Worm (Caenorhabditis elegans): ENCODE data around the gene sru-44.

Gene sru-44

ce11 chrV:16480919-16481630 is 13.3 kb upstream of the sru-44 start, which contains the start of the genes F57E7.4 and spig-6:
Gene F57E7.4 (minus strand): TSS chrV:16481019.
Gene spig-6 (plus strand): TSS chrV:16481580.
- TF ChIP-seq F57C9.4 (tag; optimal IDR thresholded peaks at IDR 0.05) (no peak), hmg-1.2 (GFP tag; IDR thresholded peaks at IDR 0.05) (no peak)

ce11 chrV:16479275-16479674 is 11.5 kb upstream of the sru-44 start, which contains the start of gene T08G3.11:
Gene T08G3.11 (minus strand): TSS chrV:16479375.
- no peak for TF ChIP-seq gei-17 (GFP tag; optimal IDR thresholded peaks at IDR 0.05)

ce11 chrV:16474686-16475085 is 6.9 kb upstream of the sru-44 start:
- TF ChIP-seq tbp1 (GFP tag; optimal IDR thresholded peaks at IDR 0.05), result peak; percentile 82
- 0 out of 2 replicates have a peak, but pooled peaks have one; percentile 24 for TF ChIP-seq pbrm-1 (GFP tag; IDR thresholded peaks at IDR 0.05)
- TF ChIP-seq nfyb-1 (GFP tag; IDR thresholded peaks at IDR 0.05), result 0 out of 2 replicates have a peak, but pooled peaks have one; percentile 23
- 0 out of 2 replicates have a peak, but pooled peaks have one; percentile 49 for TF ChIP-seq Y56A3A.18 (GFP tag; IDR thresholded peaks at IDR 0.05)
- TF ChIP-seq B0261.1 (tag; optimal IDR thresholded peaks at IDR 0.05), result peak; percentile 62
- TF ChIP-seq lin-26 (GFP tag; IDR thresholded peaks at IDR 0.05), result 0 out of 2 replicates have a peak, but pooled peaks have one; percentile 14
- TF ChIP-seq rpc-1 (optimal IDR thresholded peaks at IDR 0.05), result peak; percentile 4
- peak; percentile 55 for TF ChIP-seq rpc-1 (tag; optimal IDR thresholded peaks at IDR 0.05)

ce11 chrV:16471995-16472563 is 4.3 kb upstream of the sru-44 start, which contains the start of gene srw-35:
Gene srw-35 (plus strand): TSS chrV:16472513.
- TF ChIP-seq snpc-4 (GFP tag; optimal IDR thresholded peaks at IDR 0.05), result peak; percentile 26
- TF ChIP-seq snpc-4 (tag; optimal IDR thresholded peaks at IDR 0.05), result peak in 3 of 4 experiments; percentile 23 to 94 (median 82)
- TF ChIP-seq snpc-1.1 (tag; optimal IDR thresholded peaks at IDR 0.05; ENCODE audit: insufficient read depth), result peak; percentile 76
- no peak for TF ChIP-seq F49E8.2 (tag; optimal IDR thresholded peaks at IDR 0.05; ENCODE audit: insufficient read depth)
- TF ChIP-seq ztf-28 (GFP tag; IDR thresholded peaks at IDR 0.05), result 0 out of 2 replicates have a peak, but pooled peaks have one; percentile 14
- TF ChIP-seq hsf-1 (GFP tag; IDR thresholded peaks at IDR 0.05), result no peak

ce11 chrV:16470916-16471315 is 3.2 kb upstream of the sru-44 start, which contains the start of gene srh-138:
Gene srh-138 (minus strand): TSS chrV:16471016.
- TF ChIP-seq ceh-27 (GFP tag; optimal IDR thresholded peaks at IDR 0.05), result no peak
- no peak for TF ChIP-seq bed-1 (GFP tag; IDR thresholded peaks at IDR 0.05)
- no peak for TF ChIP-seq hmg-1.2 (GFP tag; IDR thresholded peaks at IDR 0.05)
- TF ChIP-seq egrh-3 (GFP tag; IDR thresholded peaks at IDR 0.05), result no peak
- TF ChIP-seq Y53G8AR.9 (GFP tag; conservative IDR thresholded peaks at IDR 0.05), result no peak
- TF ChIP-seq lsy-27 (tag; optimal IDR thresholded peaks at IDR 0.05; ENCODE audit: borderline replicate concordance, insufficient read depth), result no peak
- TF ChIP-seq somi-1 (GFP tag; optimal IDR thresholded peaks at IDR 0.05), result no peak
- TF ChIP-seq atf-7 (tag; optimal IDR thresholded peaks at IDR 0.05), result no peak
- TF ChIP-seq attf-3 (GFP tag; conservative IDR thresholded peaks at IDR 0.05), result no peak
- TF ChIP-seq madf-10 (tag; optimal IDR thresholded peaks at IDR 0.05), result no peak
- TF ChIP-seq nhr-27 (tag; optimal IDR thresholded peaks at IDR 0.05), result no peak
- TF ChIP-seq F33H1.4 (GFP tag; IDR thresholded peaks at IDR 0.05), result no peak
- no peak for TF ChIP-seq Y56A3A.18 (GFP tag; IDR thresholded peaks at IDR 0.05)
- no peak for TF ChIP-seq dpff-1 (tag; optimal IDR thresholded peaks at IDR 0.05)
- no peak for TF ChIP-seq ets-4 (GFP tag; optimal IDR thresholded peaks at IDR 0.05)
- TF ChIP-seq ceh-91 (GFP tag; IDR thresholded peaks at IDR 0.05), result no peak
- no peak for TF ChIP-seq him-1 (tag; optimal IDR thresholded peaks at IDR 0.05)
- no peak for TF ChIP-seq madf-3 (GFP tag; IDR thresholded peaks at IDR 0.05)

All from whole organism, young adult.